Worm (Caenorhabditis elegans) whole organism, L4/young adult: ENCODE data around the gene clec-3.

Experiments
- W03F9.2 ChIP-seq: fragments of 150-350 bp; optimal IDR thresholded peaks from 2 replicates; lab custom pipeline; 2014; ENCODE audit warnings: missing biosample characterization, missing genetic modification characterization
- dao-5 ChIP-seq: sonication (generic microtip); optimal IDR thresholded peaks from 2 replicates; lab custom pipeline; 2016; ENCODE audit warnings: missing genotype, missing genetic modification characterization, moderate library complexity, missing compliant biosample characterization
- him-1 ChIP-seq: sonication (generic microtip); optimal IDR thresholded peaks from 2 replicates; lab custom pipeline; 2016; ENCODE audit warnings: missing genotype, missing genetic modification reagents, missing genetic modification characterization, missing compliant biosample characterization

The clec-3 gene

ce11 chrII:3002211-3002610, 17.5 kb downstream of the clec-3 start, which contains the start of gene lido-10:
Gene lido-10, plus strand, starts transcription at chrII:3002511.
- TF ChIP-seq W03F9.2 (tag; lab: Kevin White, UChicago) (no peak), him-1 (tag; lab: Kevin White, UChicago) (no peak), dao-5 (no peak)

- TF ChIP-seq dao-5 (no peak), W03F9.2 (tag; lab: Kevin White, UChicago) (no peak), him-1 (tag; lab: Kevin White, UChicago) (no peak)
Observed at ce11 chrII:3000535-3001264, 19.0 kb downstream of the clec-3 start, which contains the start of gene lido-9. Gene lido-9, plus strand, starts transcription at chrII:3000768.

ce11 chrII:2997828-2998441, 21.8 kb downstream of the clec-3 start:
- TF ChIP-seq him-1 (tag; lab: Kevin White, UChicago) (no peak), dao-5 (no peak)

DNA sequence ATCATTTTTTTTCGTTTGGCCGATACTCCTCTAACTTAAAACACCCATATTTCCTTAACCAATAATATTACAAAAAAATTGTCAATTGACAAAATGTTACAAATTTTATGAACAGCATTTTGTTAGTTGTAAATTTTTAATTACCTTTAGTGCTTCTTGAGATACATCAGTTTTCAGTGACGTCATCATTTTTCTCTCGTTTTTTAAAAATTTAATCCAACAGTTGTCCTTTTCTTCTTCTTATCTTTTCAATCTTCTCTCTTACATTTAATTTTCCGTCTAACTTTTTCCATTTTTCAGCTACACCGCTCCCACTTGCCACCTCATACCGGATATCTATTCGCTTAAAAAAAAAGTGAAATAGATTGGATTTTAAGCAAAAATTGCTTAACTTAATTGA, 23.0 kb downstream of the clec-3 start, which contains the start of gene lido-8:
Gene lido-8 (plus strand): TSS at position 301 of the 400 bp plus-strand sequence.
- TF ChIP-seq him-1 (tag; lab: Kevin White, UChicago) (no peak), W03F9.2 (tag; lab: Kevin White, UChicago) (no peak), dao-5 (no peak)

- TF ChIP-seq dao-5 (no peak), W03F9.2 (tag; lab: Kevin White, UChicago) (no peak)
Observed at ce11 chrII:2994590-2995392, 24.9 kb downstream of the clec-3 start.

- TF ChIP-seq him-1 (tag; lab: Kevin White, UChicago) (no peak), dao-5 (no peak), W03F9.2 (tag; lab: Kevin White, UChicago) (no peak)
Observed at ce11 chrII:2992300-2992699, 27.4 kb downstream of the clec-3 start.

ce11 chrII:2991555-2992083, 28.1 kb downstream of the clec-3 start, which contains the start of gene K08A2.2:
Gene K08A2.2, plus strand, starts transcription at chrII:2991605.
- TF ChIP-seq him-1 (tag; lab: Kevin White, UChicago): no peak
- no peak for TF ChIP-seq W03F9.2 (tag; lab: Kevin White, UChicago)
- TF ChIP-seq dao-5: no peak

DNA sequence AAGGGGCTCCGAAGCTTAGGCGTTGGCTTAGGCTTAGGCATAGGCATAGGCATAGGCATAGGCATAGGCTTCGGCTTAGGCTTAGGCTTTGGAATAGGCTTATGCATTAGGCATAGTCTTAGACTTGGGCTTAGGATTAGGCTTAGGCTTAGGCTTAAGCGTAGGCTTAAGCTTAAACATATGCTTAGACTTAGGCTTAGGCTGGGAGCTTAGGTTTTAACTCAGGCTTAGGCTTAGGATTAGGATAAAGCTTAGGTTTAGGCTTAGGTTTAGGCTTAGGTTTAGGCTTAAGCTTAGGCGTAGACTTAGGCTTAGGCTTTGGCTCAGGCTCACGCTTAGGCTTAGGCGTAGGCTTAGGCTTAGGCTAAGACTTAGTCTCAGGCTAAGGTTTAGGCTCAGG, 29.6 kb downstream of the clec-3 start:
- TF ChIP-seq him-1 (tag; lab: Kevin White, UChicago) (no peak), dao-5 (no peak), W03F9.2 (tag; lab: Kevin White, UChicago) (no peak)

- no peak for TF ChIP-seq W03F9.2 (tag; lab: Kevin White, UChicago)
- TF ChIP-seq him-1 (tag; lab: Kevin White, UChicago): peak; percentile 18
Observed at ce11 chrII:2987854-2988350, 31.8 kb downstream of the clec-3 start, which contains the start of gene lido-7. Gene lido-7, plus strand, starts transcription at chrII:2988300.

ce11 chrII:2987122-2987556, 32.6 kb downstream of the clec-3 start:
- TF ChIP-seq W03F9.2 (tag; lab: Kevin White, UChicago): no peak
- TF ChIP-seq dao-5: no peak

ce11 chrII:2985935-2986498, 33.7 kb downstream of the clec-3 start:
- no peak for TF ChIP-seq dao-5
- no peak for TF ChIP-seq him-1 (tag; lab: Kevin White, UChicago)
- no peak for TF ChIP-seq W03F9.2 (tag; lab: Kevin White, UChicago)

DNA sequence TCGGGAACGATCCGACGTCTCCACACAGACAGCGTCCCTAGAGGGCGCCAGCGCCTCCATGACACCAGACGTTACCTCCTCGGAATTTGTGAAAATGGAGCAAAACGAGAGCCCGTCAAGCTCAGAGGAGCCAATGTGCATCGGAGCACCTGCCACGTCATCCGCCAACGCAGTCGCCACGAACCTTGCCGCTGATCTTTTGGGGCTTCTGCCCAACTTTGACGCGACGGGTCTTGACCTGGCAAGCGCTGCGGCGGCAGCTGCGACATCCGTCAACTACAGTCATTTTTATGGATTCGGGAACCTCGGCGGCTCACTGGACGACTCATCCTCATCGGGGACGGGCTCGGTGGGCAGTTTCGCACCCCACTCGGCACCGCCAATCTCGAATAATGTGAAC, 34.3 kb downstream of the clec-3 start:
- TF ChIP-seq W03F9.2 (tag; lab: Kevin White, UChicago): no peak
- no peak for TF ChIP-seq dao-5
- TF ChIP-seq him-1 (tag; lab: Kevin White, UChicago): no peak

- no peak for TF ChIP-seq him-1 (tag; lab: Kevin White, UChicago)
- TF ChIP-seq W03F9.2 (tag; lab: Kevin White, UChicago): no peak
- TF ChIP-seq dao-5: no peak
Observed at ce11 chrII:2984383-2984782, 35.3 kb downstream of the clec-3 start.
